Fruit fly (Drosophila melanogaster) whole organism, embryonic: ENCODE measurements around the gene CG8312.

ENCODE experiments used
- CG18619 ChIP-seq: fragments of 200-800 bp; sonication (Bioruptor generic); optimal IDR thresholded peaks from 3 replicates; lab custom pipeline; 2017; ENCODE audit warnings: missing biosample characterization, mild to moderate bottlenecking, missing genetic modification characterization
- Mad ChIP-seq: fragments of 200-800 bp; sonication (Bioruptor generic); optimal IDR thresholded peaks from 2 replicates; lab custom pipeline; 2016; ENCODE audit warnings: missing biosample characterization, missing genetic modification characterization
- Nf-YB ChIP-seq: fragments of 200-800 bp; sonication (Bioruptor generic); optimal IDR thresholded peaks from 3 replicates; lab custom pipeline; 2019; ENCODE audit warnings: missing biosample characterization, mild to moderate bottlenecking, missing genetic modification characterization, moderate library complexity
- cad ChIP-seq: fragments of >200 bp; optimal IDR thresholded peaks from 2 replicates; lab custom pipeline; 2017; ENCODE audit warnings: missing biosample characterization, missing genetic modification characterization
- dimm ChIP-seq: fragments of 200-800 bp; sonication (Bioruptor generic); IDR thresholded peaks from 2 replicates; pipeline ENCODE4 v1.3.6; 2022; ENCODE audit warnings: missing biosample characterization, missing genetic modification characterization
- fu2 ChIP-seq: fragments of 200-800 bp; sonication (Bioruptor generic); optimal IDR thresholded peaks from 2 replicates; lab custom pipeline; 2016; ENCODE audit warnings: missing biosample characterization, missing genetic modification characterization
- org-1 ChIP-seq: fragments of 200-800 bp; sonication (Bioruptor generic); optimal IDR thresholded peaks from 2 replicates; lab custom pipeline; 2017; ENCODE audit warnings: missing biosample characterization, missing genetic modification characterization

DNA sequence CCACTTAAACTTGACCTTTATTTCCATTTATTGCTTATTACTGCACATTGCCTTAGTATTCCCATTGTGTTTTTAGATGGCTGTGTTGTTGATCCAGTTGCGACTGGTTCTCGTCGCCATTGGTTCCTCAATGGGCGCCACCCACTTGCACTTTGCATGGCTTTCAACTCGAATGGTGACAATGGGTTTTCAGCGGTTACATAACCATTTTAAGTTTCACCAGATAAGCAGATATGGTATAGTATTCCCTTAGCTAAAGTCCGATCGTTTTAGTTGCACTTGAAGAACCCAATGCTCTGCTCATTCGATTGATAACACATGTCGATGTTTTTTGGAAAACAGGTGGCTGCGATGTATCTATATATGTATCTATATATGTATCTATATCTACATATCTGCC is 10.8 kb downstream of the CG8312 start:
- TF ChIP-seq CG18619 (GFP tag; lab: Kevin White, UChicago) (no peak), cad (no peak), Mad (GFP tag; lab: Kevin White, UChicago) (no peak), org-1 (GFP tag; lab: Kevin White, UChicago) (no peak), fu2 (no peak), Nf-YB (no peak), dimm (GFP tag; lab: Robert Waterston, UW) (no peak)
